Worm (Caenorhabditis elegans): ENCODE data around the gene unc-3.

DNA sequence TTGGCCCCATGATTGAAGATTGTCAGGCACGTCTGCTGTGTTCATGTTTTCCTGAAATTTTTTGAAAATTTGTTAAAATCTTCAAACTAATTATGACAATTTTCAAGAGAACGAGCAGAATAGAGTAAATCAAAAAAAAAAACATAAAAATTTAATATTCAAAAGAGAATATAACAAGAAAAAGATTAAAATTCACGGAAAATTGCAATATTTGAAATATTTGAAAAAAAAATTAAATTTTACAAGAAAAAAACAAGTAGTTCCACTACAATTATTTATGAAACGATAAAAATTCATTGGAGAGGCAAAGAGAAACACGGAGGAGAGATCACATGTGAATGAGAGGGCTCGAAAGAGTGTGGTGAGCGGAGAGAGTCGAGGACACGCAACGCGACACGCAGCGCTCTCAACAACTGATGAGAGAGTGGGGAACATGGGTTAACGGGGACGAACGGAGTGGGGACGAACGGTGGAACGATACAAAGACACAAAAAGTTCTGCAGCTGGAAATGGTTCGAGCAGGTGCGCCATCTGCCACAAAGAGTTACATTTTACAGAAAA, 51.2 kb downstream of the unc-3 start, which contains the start of gene mbk-1:
- TF ChIP-seq ama-1 (optimal IDR thresholded peaks at IDR 0.05) (no peak), tbx-37 (GFP tag; conservative IDR thresholded peaks at IDR 0.05) (no peak), B0310.2 (tag; optimal IDR thresholded peaks at IDR 0.05) (no peak), tbx-11 (GFP tag; IDR thresholded peaks at IDR 0.05) (no peak), F13C5.2 (tag; optimal IDR thresholded peaks at IDR 0.05) (no peak), hnd-1 (tag; optimal IDR thresholded peaks at IDR 0.05) (no peak), aly-1 (tag; optimal IDR thresholded peaks at IDR 0.05) (no peak), flt-1 (GFP tag; IDR thresholded peaks at IDR 0.05) (no peak), sea-1 (GFP tag; conservative IDR thresholded peaks at IDR 0.05) (no peak)

All from whole organism, early embryonic.